Worm (Caenorhabditis elegans): ENCODE data around the gene dhrs-4.

DNA sequence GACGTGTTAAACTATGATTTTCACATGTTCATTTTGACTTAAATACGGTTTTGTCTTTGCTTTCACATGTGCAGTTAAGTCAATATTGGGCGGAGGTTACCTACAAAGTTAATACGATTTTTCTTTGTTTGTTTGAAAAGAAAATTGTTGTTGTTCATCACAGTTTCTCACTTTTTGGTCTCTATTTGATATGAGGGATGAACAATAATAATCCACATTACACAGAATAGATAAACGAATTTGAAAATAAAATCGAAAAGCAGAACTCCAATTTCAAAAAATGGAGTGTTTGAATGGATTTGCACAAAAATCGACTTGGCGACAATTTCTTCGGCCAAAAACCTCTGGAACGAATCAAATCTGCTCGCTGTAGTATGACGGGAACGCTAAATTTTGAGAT lies 15.7 kb upstream of the dhrs-4 start, which contains the start of gene ttr-29:
- TF ChIP-seq nhr-77 (tag; optimal IDR thresholded peaks at IDR 0.05) (no peak), skn-1 (tag; optimal IDR thresholded peaks at IDR 0.05) (no peak), nhr-6 (tag; optimal IDR thresholded peaks at IDR 0.05) (no peak), lin-13 (GFP tag; optimal IDR thresholded peaks at IDR 0.05) (no peak), mep-1 (tag; optimal IDR thresholded peaks at IDR 0.05) (no peak), mes-2 (tag; optimal IDR thresholded peaks at IDR 0.05; ENCODE audit: poor library complexity, severe bottlenecking) (no peak), mdl-1 (tag; optimal IDR thresholded peaks at IDR 0.05) (no peak), nhr-76 (tag; optimal IDR thresholded peaks at IDR 0.05) (no peak), fos-1 (tag; optimal IDR thresholded peaks at IDR 0.05) (no peak)

All from whole organism, L4 larva.